Worm (Caenorhabditis elegans) whole organism, L4 larva: Measurements from ENCODE around the gene vha-11.
"Not testable (repeated sequence)": the region's sequence is repeated elsewhere in the genome, so short reads cannot be mapped to it uniquely, and the experiment has no call there.

Source experiments
- Y5F2A.4 ChIP-seq: fragments of 200-800 bp; sonication (Bioruptor generic); optimal IDR thresholded peaks from 2 replicates; lab custom pipeline; 2018; ENCODE audit warnings: mild to moderate bottlenecking, missing genetic modification characterization, missing compliant biosample characterization
- Y75B8A.6 ChIP-seq: fragments of 200-800 bp; sonication (Bioruptor generic); IDR thresholded peaks from 2 replicates; pipeline ENCODE4 v1.3.6; 2022; ENCODE audit warnings: missing genetic modification reagents, missing genetic modification characterization, missing compliant biosample characterization
- ama-1 ChIP-seq: fragments of 150-350 bp; optimal IDR thresholded peaks from 2 replicates; lab custom pipeline; 2014; ENCODE audit warnings: inconsistent platforms, mixed read lengths
- arid-1 ChIP-seq: fragments of 200-800 bp; sonication (Bioruptor generic); conservative IDR thresholded peaks from 2 replicates; pipeline ENCODE4 v1.3.6; 2022; ENCODE audit warnings: missing genetic modification reagents, missing genetic modification characterization, missing compliant biosample characterization
- ceh-20 ChIP-seq: fragments of 200-800 bp; sonication (Bioruptor generic); IDR thresholded peaks from 2 replicates; pipeline ENCODE4 v1.3.6; 2022; ENCODE audit warnings: missing genetic modification reagents, missing genetic modification characterization, missing compliant biosample characterization
- ceh-32 ChIP-seq: sonication (generic microtip); optimal IDR thresholded peaks from 2 replicates; lab custom pipeline; 2016; ENCODE audit warnings: mild to moderate bottlenecking, missing genetic modification characterization, missing compliant biosample characterization; ENCODE audit not compliant: poor library complexity
- ceh-82 ChIP-seq: sonication (generic microtip); optimal IDR thresholded peaks from 2 replicates; lab custom pipeline; 2017; ENCODE audit warnings: missing biosample characterization, missing genetic modification characterization
- ces-1 ChIP-seq: fragments of 150-350 bp; sonication (generic microtip); optimal IDR thresholded peaks from 4 replicates; lab custom pipeline; 2014; ENCODE audit warnings: missing biosample characterization, missing genetic modification reagents, missing genetic modification characterization
- daf-16 ChIP-seq, 3 experiments: sonication (generic microtip); optimal IDR thresholded peaks; 2 replicates each; lab custom pipeline; 2016 to 2017; ENCODE audit warnings: missing genetic modification characterization in 3 of 3, missing genetic modification reagents in 3 of 3, mild to moderate bottlenecking in 2 of 3, missing compliant biosample characterization in 2 of 3, missing biosample characterization in 1 of 3, moderate library complexity in 1 of 3
- daf-19 ChIP-seq: fragments of 200-800 bp; sonication (Bioruptor generic); conservative IDR thresholded peaks from 2 replicates; pipeline ENCODE4 v1.3.6; 2022; ENCODE audit warnings: missing genetic modification characterization, missing compliant biosample characterization
- dmd-8 ChIP-seq: fragments of 200-800 bp; sonication (Bioruptor generic); IDR thresholded peaks from 2 replicates; pipeline ENCODE4 v1.3.6; 2022; ENCODE audit warnings: missing genetic modification characterization, missing compliant biosample characterization
- dpl-1 ChIP-seq: fragments of 150-350 bp; optimal IDR thresholded peaks from 2 replicates; lab custom pipeline; 2014; ENCODE audit warnings: missing biosample characterization, missing genetic modification reagents, missing genetic modification characterization
- fkh-10 ChIP-seq: fragments of 150-350 bp; optimal IDR thresholded peaks from 2 replicates; lab custom pipeline; 2014; ENCODE audit warnings: missing biosample characterization, missing genetic modification reagents, missing genetic modification characterization
- jun-1 ChIP-seq: fragments of 150-350 bp; optimal IDR thresholded peaks from 2 replicates; lab custom pipeline; 2014; ENCODE audit warnings: missing biosample characterization, missing genetic modification reagents, missing genetic modification characterization
- lin-38 ChIP-seq: fragments of 200-800 bp; sonication (Bioruptor generic); IDR thresholded peaks from 2 replicates; pipeline ENCODE4 v1.3.6; 2022; ENCODE audit warnings: missing genetic modification reagents, missing genetic modification characterization, missing compliant biosample characterization
- lir-3 ChIP-seq: sonication (generic microtip); optimal IDR thresholded peaks from 2 replicates; lab custom pipeline; 2016; ENCODE audit warnings: mild to moderate bottlenecking, missing genetic modification characterization, missing compliant biosample characterization
- nhr-10 ChIP-seq: fragments of 150-350 bp; optimal IDR thresholded peaks from 2 replicates; lab custom pipeline; 2014; ENCODE audit warnings: missing biosample characterization, missing genetic modification characterization
- nhr-102 ChIP-seq: sonication (generic microtip); optimal IDR thresholded peaks from 2 replicates; lab custom pipeline; 2016; ENCODE audit warnings: mild to moderate bottlenecking, missing genetic modification characterization, moderate library complexity, missing compliant biosample characterization
- nhr-237 ChIP-seq: sonication (generic microtip); optimal IDR thresholded peaks from 2 replicates; lab custom pipeline; 2017; ENCODE audit warnings: missing biosample characterization, missing genetic modification characterization
- nhr-76 ChIP-seq: fragments of 150-350 bp; optimal IDR thresholded peaks from 2 replicates; lab custom pipeline; 2014; ENCODE audit warnings: missing biosample characterization, missing genetic modification characterization
- nhr-77 ChIP-seq: fragments of 150-350 bp; optimal IDR thresholded peaks from 2 replicates; lab custom pipeline; 2014; ENCODE audit warnings: missing biosample characterization, missing genetic modification characterization
- pha-4 ChIP-seq, 2 experiments: fragments of 150-350 bp in 1 of 2; fragments of 200-800 bp in 1 of 2; sonication (Bioruptor generic) in 1 of 2; IDR thresholded peaks in 1 of 2; optimal IDR thresholded peaks in 1 of 2; 2 replicates each; pipeline versions ENCODE4 v1.3.6 to Lab custom; 2014 to 2022; ENCODE audit warnings: missing genetic modification characterization in 2 of 2, missing genetic modification reagents in 2 of 2, missing biosample characterization in 1 of 2, missing compliant biosample characterization in 1 of 2
- php-3 ChIP-seq: fragments of 200-800 bp; sonication (Bioruptor generic); IDR thresholded peaks from 2 replicates; pipeline ENCODE4 v1.3.6; 2022; ENCODE audit warnings: missing genetic modification reagents, missing genetic modification characterization, missing compliant biosample characterization
- pqm-1 ChIP-seq: sonication (generic microtip); optimal IDR thresholded peaks from 2 replicates; lab custom pipeline; 2017; ENCODE audit warnings: missing biosample characterization, missing genetic modification characterization
- rbr-2 ChIP-seq: sonication (generic microtip); optimal IDR thresholded peaks from 2 replicates; lab custom pipeline; 2016; ENCODE audit warnings: missing genotype, missing genetic modification characterization, missing compliant biosample characterization
- snpc-4 ChIP-seq: fragments of 150-350 bp; optimal IDR thresholded peaks from 2 replicates; lab custom pipeline; 2014; ENCODE audit warnings: missing biosample characterization, missing genetic modification characterization
- unc-39 ChIP-seq: sonication (generic microtip); optimal IDR thresholded peaks from 2 replicates; lab custom pipeline; 2017; ENCODE audit warnings: missing biosample characterization, missing genetic modification characterization
- zfp-2 ChIP-seq: sonication (generic microtip); optimal IDR thresholded peaks from 2 replicates; lab custom pipeline; 2016; ENCODE audit warnings: mild to moderate bottlenecking, missing genetic modification characterization, missing compliant biosample characterization
- zfp-3 ChIP-seq: fragments of 200-800 bp; sonication (Bioruptor generic); conservative IDR thresholded peaks from 2 replicates; pipeline ENCODE4 v1.3.6; 2022; ENCODE audit warnings: missing genetic modification reagents, missing genetic modification characterization, missing compliant biosample characterization
- ztf-11 ChIP-seq: fragments of 150-350 bp; optimal IDR thresholded peaks from 2 replicates; lab custom pipeline; 2014; ENCODE audit warnings: missing biosample characterization, missing genetic modification characterization

vha-11 gene

ce11 chrIV:2281353-2281976 lies 32.9 kb downstream of the vha-11 start (continued):
- TF ChIP-seq ceh-32 (no peak), nhr-237 (no peak), pqm-1 (tag; lab: Kevin White, UChicago) (peak; percentile 86), unc-39 (tag; lab: Kevin White, UChicago) (no peak), ces-1 (no peak), nhr-77 (tag; lab: Kevin White, UChicago) (peak; percentile 77), fkh-10 (no peak), rbr-2 (tag; lab: Kevin White, UChicago) (no peak), lir-3 (tag; lab: Kevin White, UChicago) (no peak), daf-16 (GFP tag; optimal IDR thresholded peaks at IDR 0.05; lab: Kevin White, UChicago) (no peak), daf-16 (tag; optimal IDR thresholded peaks at IDR 0.05; lab: Kevin White, UChicago) (peak; percentile 85), lin-38 (GFP tag; lab: Robert Waterston, UW) (0 out of 2 replicates have a peak, but pooled peaks have one; percentile 17), snpc-4 (tag; lab: Kevin White, UChicago) (no peak), zfp-2 (tag; lab: Kevin White, UChicago) (no peak), ceh-82 (tag; lab: Kevin White, UChicago) (no peak), Y75B8A.6 (GFP tag; lab: Robert Waterston, UW) (no peak), nhr-76 (tag; lab: Kevin White, UChicago) (no peak), ama-1 (lab: Kevin White, UChicago) (peak; percentile 89), jun-1 (tag; lab: Kevin White, UChicago) (no peak), ztf-11 (tag; lab: Kevin White, UChicago) (no peak), Y5F2A.4 (no peak), dmd-8 (GFP tag; lab: Robert Waterston, UW) (no peak)

ce11 chrIV:2276543-2276942 lies 37.8 kb downstream of the vha-11 start:
- 0 out of 2 replicates have a peak, but pooled peaks have one; percentile 13 for TF ChIP-seq lin-38 (GFP tag; lab: Robert Waterston, UW)
- TF ChIP-seq, all 104 proteins: peak for 1; not testable (repeated sequence) for 103

ce11 chrIV:2275545-2275944 lies 38.8 kb downstream of the vha-11 start, which contains the start of gene M70.5:
TSS of gene M70.5 (minus strand) at chrIV:2275622.
- 0 out of 2 replicates have a peak, but pooled peaks have one; percentile 10 for TF ChIP-seq php-3
- peak; percentile 71 for TF ChIP-seq lin-38 (GFP tag; lab: Robert Waterston, UW)
- TF ChIP-seq zfp-3 (GFP tag; lab: Robert Waterston, UW): 0 out of 2 replicates have a peak, but pooled peaks have one; percentile 42
- 0 out of 2 replicates have a peak, but pooled peaks have one; percentile 42 for TF ChIP-seq daf-19 (GFP tag; lab: Robert Waterston, UW)
- peak; percentile 44; the same call in 1 of the 2 replicates for TF ChIP-seq pha-4 (GFP tag; IDR thresholded peaks at IDR 0.05; lab: Robert Waterston, UW)
- not testable (repeated sequence) for TF ChIP-seq pha-4 (tag; optimal IDR thresholded peaks at IDR 0.05; lab: Kevin White, UChicago)
- TF ChIP-seq dpl-1 (GFP tag; lab: Kevin White, UChicago): peak; percentile 68
- TF ChIP-seq ceh-20 (GFP tag; lab: Robert Waterston, UW): peak; percentile 38; the same call in 1 of the 2 replicates
- 0 out of 2 replicates have a peak, but pooled peaks have one; percentile 27 for TF ChIP-seq arid-1 (GFP tag; lab: Robert Waterston, UW)

- TF ChIP-seq nhr-10 (tag; lab: Kevin White, UChicago) (no peak), nhr-102 (tag; lab: Kevin White, UChicago) (no peak)
Observed at ce11 chrIV:2263564-2263963, 50.8 kb downstream of the vha-11 start, which contains the start of gene famp-1. TSS of gene famp-1 (minus strand) at chrIV:2263664.
